Worm (Caenorhabditis elegans) whole organism, young adult: ENCODE results near the gene algn-2.

Experiments used
- B0035.1 ChIP-seq: sonication (generic microtip); optimal IDR thresholded peaks from 2 replicates; lab custom pipeline; 2016; ENCODE audit warnings: missing genetic modification characterization, mild to moderate bottlenecking, missing compliant biosample characterization, missing genotype, missing genetic modification reagents
- K11D2.4 ChIP-seq: fragments of 200-800 bp; sonication (Bioruptor generic); IDR thresholded peaks from 2 replicates; pipeline ENCODE4 v1.3.6; 2022; ENCODE audit warnings: missing genetic modification reagents, missing genetic modification characterization, missing compliant biosample characterization
- efl-1 ChIP-seq: fragments of 150-350 bp; optimal IDR thresholded peaks from 2 replicates; lab custom pipeline; 2014; ENCODE audit warnings: missing biosample characterization, missing genetic modification reagents, missing genetic modification characterization
- lag-1 ChIP-seq: fragments of 200-800 bp; sonication (Bioruptor generic); IDR thresholded peaks from 2 replicates; pipeline ENCODE4 v1.3.6; 2022; ENCODE audit warnings: missing genetic modification reagents, missing genetic modification characterization, missing compliant biosample characterization
- lsy-27 ChIP-seq: sonication (generic microtip); optimal IDR thresholded peaks from 2 replicates; lab custom pipeline; 2017; ENCODE audit warnings: missing genetic modification characterization, mild to moderate bottlenecking, missing compliant biosample characterization, antibody characterized with exemption, missing genotype, borderline replicate concordance; ENCODE audit not compliant: insufficient read depth

- TF ChIP-seq lag-1 (GFP tag; lab: Robert Waterston, UW) (no peak), lsy-27 (tag; lab: Kevin White, UChicago) (no peak), K11D2.4 (no peak), efl-1 (GFP tag; lab: Kevin White, UChicago) (no peak), B0035.1 (no peak)
These were observed 40.4 kb upstream of the algn-2 start for ce11 chrII:5334628-5335027.
